Worm (Caenorhabditis elegans): ENCODE data around the gene idpp-13.

Gene idpp-13

ce11 chrIII:869869-870268 is 46.9 kb downstream of the idpp-13 start, which contains the start of gene T24C4.2:
T24C4.2 (minus strand) TSS chrIII:869969.
- TF ChIP-seq nhr-28 (tag; optimal IDR thresholded peaks at IDR 0.05) (no peak), ceh-82 (tag; optimal IDR thresholded peaks at IDR 0.05) (no peak), nhr-77 (tag; optimal IDR thresholded peaks at IDR 0.05) (no peak), jun-1 (tag; optimal IDR thresholded peaks at IDR 0.05) (no peak), lin-39 (tag; optimal IDR thresholded peaks at IDR 0.05) (no peak), elt-2 (tag; optimal IDR thresholded peaks at IDR 0.05) (no peak)

- TF ChIP-seq nfya-1 (tag; optimal IDR thresholded peaks at IDR 0.05; ENCODE audit: insufficient read depth) (no peak), tbx-2 (tag; optimal IDR thresholded peaks at IDR 0.05) (no peak), unc-62 (GFP tag; optimal IDR thresholded peaks at IDR 0.05) (no peak), ceh-16 (tag; optimal IDR thresholded peaks at IDR 0.05) (no peak)
Measured at ce11 chrIII:868866-869265, 47.9 kb downstream of the idpp-13 start.
